Fruit fly (Drosophila melanogaster) Kc167 (cell line): ENCODE measurements around the gene Itgbn.

ENCODE experiments used
- Sin3A ChIP-seq: fragments of >200 bp; optimal IDR thresholded peaks from 2 replicates; lab custom pipeline; 2018; ENCODE audit warnings: missing external identifiers
- psq ChIP-seq: fragments of >200 bp; optimal IDR thresholded peaks from 2 replicates; lab custom pipeline; 2017; ENCODE audit warnings: missing external identifiers

DNA sequence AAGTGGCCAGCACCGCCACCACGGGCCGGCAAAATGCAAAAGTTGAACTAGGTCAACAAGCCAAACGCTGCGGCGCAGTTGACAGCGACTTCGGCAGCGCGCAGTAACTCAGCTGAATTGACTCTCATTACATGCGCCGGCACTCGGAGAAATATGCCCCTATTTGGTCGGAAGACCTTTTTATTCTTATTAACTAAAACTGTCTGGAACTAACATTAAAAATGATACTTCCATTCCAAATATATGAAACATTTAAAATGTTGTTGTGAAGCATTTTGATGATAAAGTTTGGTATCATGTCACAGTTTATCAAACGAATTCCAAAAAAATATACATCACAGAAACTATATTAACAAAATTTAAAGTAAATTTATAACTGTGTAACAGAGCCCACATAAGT lies 14.3 kb downstream of the Itgbn start:
- TF ChIP-seq Sin3A (lab: Kevin White, UChicago) (no peak), psq (lab: Kevin White, UChicago) (no peak)
